Fruit fly (Drosophila melanogaster) whole organism, embryonic: ENCODE measurements around the gene CG5181.

ENCODE experiments used
- Ada2b ChIP-seq: fragments of 200-800 bp; sonication (Bioruptor generic); IDR thresholded peaks from 2 replicates; pipeline ENCODE4 v1.3.6; 2022; ENCODE audit warnings: missing biosample characterization, missing genetic modification characterization
- Antp ChIP-seq: fragments of 200-800 bp; sonication (Bioruptor generic); optimal IDR thresholded peaks from 3 replicates; lab custom pipeline; 2016; ENCODE audit warnings: missing biosample characterization, missing genetic modification characterization
- CG10366 ChIP-seq: fragments of 200-800 bp; sonication (Bioruptor generic); IDR thresholded peaks from 2 replicates; pipeline ENCODE4 v1.3.6; 2022; ENCODE audit warnings: missing biosample characterization, missing genetic modification characterization
- CG12219 ChIP-seq: fragments of 200-800 bp; sonication (Bioruptor generic); optimal IDR thresholded peaks from 3 replicates; lab custom pipeline; 2018; ENCODE audit warnings: missing biosample characterization, mild to moderate bottlenecking, missing genetic modification characterization
- CG12659 ChIP-seq: fragments of 200-800 bp; sonication (Bioruptor generic); optimal IDR thresholded peaks from 3 replicates; lab custom pipeline; 2017; ENCODE audit warnings: mild to moderate bottlenecking, missing biosample characterization, missing genetic modification reagents, missing genetic modification characterization
- CG13296 ChIP-seq: fragments of 200-800 bp; sonication (Bioruptor generic); optimal IDR thresholded peaks from 3 replicates; lab custom pipeline; 2018; ENCODE audit warnings: missing biosample characterization, mild to moderate bottlenecking, missing genetic modification characterization
- CG15479 ChIP-seq: fragments of 200-800 bp; sonication (Bioruptor generic); optimal IDR thresholded peaks from 3 replicates; lab custom pipeline; 2019; ENCODE audit warnings: missing biosample characterization, mild to moderate bottlenecking, missing genetic modification characterization, moderate library complexity
- CG17328 ChIP-seq: fragments of 200-800 bp; sonication (Bioruptor generic); IDR thresholded peaks from 2 replicates; pipeline ENCODE4 v1.3.6; 2022; ENCODE audit warnings: missing biosample characterization, missing genetic modification characterization
- CG17829 ChIP-seq: fragments of 200-800 bp; optimal IDR thresholded peaks from 2 replicates; lab custom pipeline; 2019; ENCODE audit warnings: missing biosample characterization, mild to moderate bottlenecking, missing genetic modification characterization, moderate library complexity
- CG31224 ChIP-seq: fragments of 200-800 bp; sonication (Bioruptor generic); IDR thresholded peaks from 2 replicates; pipeline ENCODE4 v1.3.6; 2022; ENCODE audit warnings: missing biosample characterization, missing genetic modification characterization
- CG4360 ChIP-seq: fragments of 200-800 bp; sonication (Bioruptor generic); IDR thresholded peaks from 2 replicates; pipeline ENCODE4 v1.3.6; 2022; ENCODE audit warnings: missing biosample characterization, missing genetic modification characterization
- CG6272 ChIP-seq: fragments of 200-800 bp; sonication (Bioruptor generic); IDR thresholded peaks from 2 replicates; pipeline ENCODE4 v1.3.6; 2022; ENCODE audit warnings: missing biosample characterization, missing genetic modification characterization
- CG6813 ChIP-seq: fragments of 200-800 bp; sonication (Bioruptor generic); optimal IDR thresholded peaks from 2 replicates; lab custom pipeline; 2017; ENCODE audit warnings: missing biosample characterization, missing genetic modification characterization, mild to moderate bottlenecking, moderate library complexity, missing genetic modification reagents
- CG8944 ChIP-seq: fragments of 200-800 bp; sonication (Bioruptor generic); optimal IDR thresholded peaks from 3 replicates; lab custom pipeline; 2016; ENCODE audit warnings: missing biosample characterization, missing genetic modification characterization
- Chrac-16 ChIP-seq: fragments of 200-800 bp; sonication (Bioruptor generic); optimal IDR thresholded peaks from 3 replicates; lab custom pipeline; 2016; ENCODE audit warnings: missing biosample characterization, missing genetic modification characterization
- Dek ChIP-seq: fragments of 200-800 bp; sonication (Bioruptor generic); optimal IDR thresholded peaks from 3 replicates; lab custom pipeline; 2019; ENCODE audit warnings: missing biosample characterization, mild to moderate bottlenecking, missing genetic modification characterization, moderate library complexity
- H2.0 ChIP-seq: fragments of 200-800 bp; sonication (Bioruptor generic); IDR thresholded peaks from 2 replicates; pipeline ENCODE4 v1.3.6; 2022; ENCODE audit warnings: missing biosample characterization, missing genetic modification characterization
- Hr3 ChIP-seq: fragments of 200-800 bp; sonication (Bioruptor generic); optimal IDR thresholded peaks from 3 replicates; lab custom pipeline; 2016; ENCODE audit warnings: missing biosample characterization, missing genetic modification characterization
- Hr39 ChIP-seq: fragments of >200 bp; optimal IDR thresholded peaks from 2 replicates; lab custom pipeline; 2017
- MTF-1 ChIP-seq: fragments of 200-800 bp; sonication (Bioruptor generic); optimal IDR thresholded peaks from 2 replicates; lab custom pipeline; 2018; ENCODE audit warnings: missing biosample characterization, mild to moderate bottlenecking, missing genetic modification characterization, borderline replicate concordance
- Mrtf ChIP-seq: fragments of 200-800 bp; sonication (Bioruptor generic); IDR thresholded peaks from 3 replicates; pipeline ENCODE4 v1.3.6; 2022; ENCODE audit warnings: missing biosample characterization, missing genetic modification characterization
- Pdp1 ChIP-seq, 2 experiments: fragments of 200-800 bp; sonication (Bioruptor generic); optimal IDR thresholded peaks; 3 replicates each; lab custom pipeline; 2016; ENCODE audit warnings: missing biosample characterization in 2 of 2, missing genetic modification characterization in 2 of 2, mild to moderate bottlenecking in 1 of 2, moderate library complexity in 1 of 2
- Sox100B ChIP-seq: fragments of 200-800 bp; sonication (Bioruptor generic); optimal IDR thresholded peaks from 3 replicates; lab custom pipeline; 2018; ENCODE audit warnings: missing biosample characterization, mild to moderate bottlenecking, missing genetic modification characterization
- Trl ChIP-seq, 3 experiments: fragments of >200 bp in 2 of 3; fragments of 200-800 bp in 1 of 3; sonication (Bioruptor generic) in 1 of 3; optimal IDR thresholded peaks; 2 replicates in 1 of 3; 3 replicates in 2 of 3; lab custom pipeline; 2016 to 2017; ENCODE audit warnings: missing biosample characterization in 1 of 3, missing genetic modification characterization in 1 of 3
- Xbp1 ChIP-seq: fragments of 200-800 bp; sonication (Bioruptor generic); optimal IDR thresholded peaks from 3 replicates; lab custom pipeline; 2016; ENCODE audit warnings: missing biosample characterization, mild to moderate bottlenecking, missing genetic modification characterization
- ap ChIP-seq: fragments of 200-800 bp; sonication (Bioruptor generic); IDR thresholded peaks from 2 replicates; pipeline ENCODE4 v1.3.6; 2022; ENCODE audit warnings: missing biosample characterization, missing genetic modification characterization
- ase ChIP-seq: fragments of 200-800 bp; sonication (Bioruptor generic); IDR thresholded peaks from 3 replicates; pipeline ENCODE4 v1.3.6; 2022; ENCODE audit warnings: missing biosample characterization, missing genetic modification characterization
- az2 ChIP-seq: fragments of 200-800 bp; sonication (Bioruptor generic); optimal IDR thresholded peaks from 3 replicates; lab custom pipeline; 2016; ENCODE audit warnings: missing biosample characterization, missing genetic modification characterization
- bab2 ChIP-seq: fragments of 200-800 bp; sonication (Bioruptor generic); optimal IDR thresholded peaks from 2 replicates; lab custom pipeline; 2016; ENCODE audit warnings: missing biosample characterization, missing genetic modification characterization
- cato ChIP-seq: fragments of 200-800 bp; sonication (Bioruptor generic); optimal IDR thresholded peaks from 2 replicates; lab custom pipeline; 2016; ENCODE audit warnings: missing biosample characterization, missing genetic modification characterization, borderline replicate concordance
- dmrt99B ChIP-seq: fragments of 200-800 bp; sonication (Bioruptor generic); optimal IDR thresholded peaks from 2 replicates; lab custom pipeline; 2018; ENCODE audit warnings: missing biosample characterization, mild to moderate bottlenecking, missing genetic modification characterization, moderate library complexity
- dysf ChIP-seq: fragments of 200-800 bp; sonication (Bioruptor generic); IDR thresholded peaks from 3 replicates; pipeline ENCODE4 v1.3.6; 2022; ENCODE audit warnings: missing biosample characterization, missing genetic modification characterization
- lmd ChIP-seq: fragments of 200-800 bp; sonication (Bioruptor generic); IDR thresholded peaks from 2 replicates; pipeline ENCODE4 v1.3.6; 2022; ENCODE audit warnings: missing biosample characterization, missing genetic modification characterization
- lov ChIP-seq, 2 experiments: fragments of 200-800 bp in 1 of 2; fragments of >200 bp in 1 of 2; sonication (Bioruptor generic) in 1 of 2; IDR thresholded peaks in 1 of 2; optimal IDR thresholded peaks in 1 of 2; 2 replicates in 1 of 2; 3 replicates in 1 of 2; pipeline versions ENCODE4 v1.3.6 to Lab custom; 2017 to 2022; ENCODE audit warnings: missing biosample characterization in 1 of 2, missing genetic modification characterization in 1 of 2
- onecut ChIP-seq: fragments of 200-800 bp; sonication (Bioruptor generic); IDR thresholded peaks from 2 replicates; pipeline ENCODE4 v1.3.6; 2022; ENCODE audit warnings: missing biosample characterization, missing genetic modification characterization
- phol ChIP-seq: fragments of 200-800 bp; sonication (Bioruptor generic); optimal IDR thresholded peaks from 3 replicates; lab custom pipeline; 2018; ENCODE audit warnings: missing biosample characterization, mild to moderate bottlenecking, missing genetic modification characterization, moderate library complexity
- pnt ChIP-seq: fragments of 200-800 bp; sonication (Bioruptor generic); optimal IDR thresholded peaks from 3 replicates; lab custom pipeline; 2016; ENCODE audit warnings: missing biosample characterization, missing genetic modification characterization
- prd ChIP-seq, 3 experiments: fragments of >200 bp in 2 of 3; fragments of 200-800 bp in 1 of 3; sonication (Bioruptor generic) in 1 of 3; optimal IDR thresholded peaks in 2 of 3; IDR thresholded peaks in 1 of 3; 2 replicates in 2 of 3; 3 replicates in 1 of 3; pipeline versions ENCODE4 v1.3.6 to Lab custom; 2017 to 2022; ENCODE audit warnings: missing biosample characterization in 1 of 3, missing genetic modification characterization in 1 of 3
- ranshi ChIP-seq: fragments of 200-800 bp; sonication (Bioruptor generic); IDR thresholded peaks from 2 replicates; pipeline ENCODE4 v1.3.6; 2022; ENCODE audit warnings: missing biosample characterization, missing genetic modification characterization
- sens-2 ChIP-seq: fragments of 200-800 bp; sonication (Bioruptor generic); IDR thresholded peaks from 2 replicates; pipeline ENCODE4 v1.3.6; 2022; ENCODE audit warnings: missing biosample characterization, missing genetic modification characterization
- sim ChIP-seq: fragments of 200-800 bp; sonication (Bioruptor generic); IDR thresholded peaks from 2 replicates; pipeline ENCODE4 v1.3.6; 2022; ENCODE audit warnings: missing biosample characterization, missing genetic modification characterization
- sima ChIP-seq: fragments of 200-800 bp; sonication (Bioruptor generic); optimal IDR thresholded peaks from 2 replicates; lab custom pipeline; 2016; ENCODE audit warnings: missing biosample characterization, missing genetic modification characterization
- slbo ChIP-seq: fragments of 200-800 bp; sonication (Bioruptor generic); IDR thresholded peaks from 2 replicates; pipeline ENCODE4 v1.3.6; 2022; ENCODE audit warnings: missing biosample characterization, missing genetic modification characterization
- sob ChIP-seq: fragments of 200-800 bp; sonication (Bioruptor generic); IDR thresholded peaks from 2 replicates; pipeline ENCODE4 v1.3.6; 2022; ENCODE audit warnings: missing biosample characterization, missing genetic modification characterization
- ssp ChIP-seq: fragments of 200-800 bp; sonication (Bioruptor generic); IDR thresholded peaks from 2 replicates; pipeline ENCODE4 v1.3.6; 2022; ENCODE audit warnings: missing biosample characterization, missing genetic modification characterization
- stc ChIP-seq: fragments of 200-800 bp; sonication (Bioruptor generic); IDR thresholded peaks from 2 replicates; pipeline ENCODE4 v1.3.6; 2022; ENCODE audit warnings: missing biosample characterization, missing genetic modification characterization
- tin ChIP-seq: fragments of 200-800 bp; sonication (Bioruptor generic); optimal IDR thresholded peaks from 3 replicates; lab custom pipeline; 2016; ENCODE audit warnings: missing biosample characterization, missing genetic modification characterization
- ttk ChIP-seq: fragments of 200-800 bp; sonication (Bioruptor generic); IDR thresholded peaks from 2 replicates; pipeline ENCODE4 v2.1.2; 2022; ENCODE audit warnings: missing biosample characterization, missing genetic modification characterization
- unpg ChIP-seq: fragments of 200-800 bp; sonication (Bioruptor generic); optimal IDR thresholded peaks from 3 replicates; lab custom pipeline; 2018; ENCODE audit warnings: missing biosample characterization, mild to moderate bottlenecking, missing genetic modification characterization, moderate library complexity
- vvl ChIP-seq: fragments of 200-800 bp; sonication (Bioruptor generic); IDR thresholded peaks from 2 replicates; pipeline ENCODE4 v1.3.6; 2022; ENCODE audit warnings: missing biosample characterization, missing genetic modification characterization

The CG5181 gene

DNA sequence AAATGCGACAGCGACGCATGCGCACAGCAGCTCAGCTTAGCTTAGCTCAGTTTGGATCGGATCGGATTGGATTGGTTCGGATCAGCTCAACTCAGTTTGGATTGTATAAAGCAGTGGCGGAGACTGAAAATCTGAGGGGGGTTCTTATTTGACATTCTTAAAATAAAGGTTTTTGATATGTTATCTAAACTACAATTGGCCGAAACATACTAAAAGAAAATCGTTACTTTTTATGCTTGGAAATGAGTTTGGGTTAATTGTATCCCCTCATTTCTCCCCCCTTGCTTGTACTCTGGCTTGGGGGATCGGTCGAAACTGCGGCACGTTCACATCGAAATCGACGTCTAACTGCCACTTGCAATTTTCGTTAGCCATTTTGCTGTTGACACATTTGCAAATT is 33.5 kb downstream of the CG5181 start (continued):
- TF ChIP-seq Hr3 (GFP tag; lab: Kevin White, UChicago): no peak
- TF ChIP-seq dysf: peak; percentile 55; the same call in 2 of the 3 replicates
- peak; percentile 27 for TF ChIP-seq Antp (GFP tag; lab: Kevin White, UChicago)
- TF ChIP-seq cato (GFP tag; lab: Kevin White, UChicago): peak; percentile 14
- TF ChIP-seq unpg: no peak
- peak; percentile 25 for TF ChIP-seq Xbp1 (GFP tag; lab: Kevin White, UChicago)
- 0 out of 2 replicates have a peak, but pooled peaks have one; percentile 15 for TF ChIP-seq onecut (GFP tag; lab: Robert Waterston, UW)
- TF ChIP-seq az2 (GFP tag; lab: Kevin White, UChicago): peak; percentile 2
- TF ChIP-seq CG4360 (GFP tag; lab: Robert Waterston, UW): no peak
- TF ChIP-seq ase (GFP tag; lab: Robert Waterston, UW): peak; percentile 59; the same call in 2 of the 3 replicates
- no peak for TF ChIP-seq Trl (optimal IDR thresholded peaks at IDR 0.05; lab: Kevin White, UChicago)
- peak; percentile 5 for TF ChIP-seq Trl (GFP tag; optimal IDR thresholded peaks at IDR 0.05; lab: Kevin White, UChicago)
- TF ChIP-seq sens-2: peak; percentile 19; the same call in 1 of the 2 replicates
- peak in 1 of 2 experiments; percentile 14 for TF ChIP-seq Pdp1 (GFP tag; optimal IDR thresholded peaks at IDR 0.05; lab: Kevin White, UChicago)
- peak; percentile 6 for TF ChIP-seq tin (GFP tag; lab: Kevin White, UChicago)
- peak; percentile 8 for TF ChIP-seq CG17829
- peak; percentile 35 for TF ChIP-seq slbo (GFP tag; lab: Robert Waterston, UW)
- TF ChIP-seq pnt: peak; percentile 32
- TF ChIP-seq CG17328 (GFP tag; lab: Robert Waterston, UW): peak; percentile 51
- TF ChIP-seq prd (optimal IDR thresholded peaks at IDR 0.05; lab: Kevin White, UChicago): no peak
- TF ChIP-seq prd (GFP tag; IDR thresholded peaks at IDR 0.05; lab: Robert Waterston, UW): peak; percentile 57; the same call in 2 of the 3 replicates
- TF ChIP-seq CG13296 (GFP tag; lab: Kevin White, UChicago): no peak
- TF ChIP-seq CG10366 (GFP tag; lab: Robert Waterston, UW): peak; percentile 54
- peak; percentile 46; the same call in 1 of the 2 replicates for TF ChIP-seq ranshi (GFP tag; lab: Robert Waterston, UW)
- peak; percentile 55 for TF ChIP-seq ap (GFP tag; lab: Robert Waterston, UW)
- peak; percentile 45; the same call in 1 of the 2 replicates for TF ChIP-seq stc (GFP tag; lab: Robert Waterston, UW)
- TF ChIP-seq ttk (GFP tag; lab: Robert Waterston, UW): peak; percentile 47; the same call in 1 of the 2 replicates
- TF ChIP-seq Mrtf (GFP tag; lab: Robert Waterston, UW): no peak
- TF ChIP-seq CG12219 (GFP tag; lab: Kevin White, UChicago): peak; percentile 27
- TF ChIP-seq MTF-1: no peak
- TF ChIP-seq CG6272 (GFP tag; lab: Robert Waterston, UW): peak; percentile 17; the same call in 1 of the 2 replicates
- TF ChIP-seq Dek (tag; lab: Kevin White, UChicago): no peak
- peak; percentile 82 for TF ChIP-seq vvl
- 0 out of 2 replicates have a peak, but pooled peaks have one; percentile 16 for TF ChIP-seq ssp
- no peak for TF ChIP-seq CG15479
- peak; percentile 37 for TF ChIP-seq phol (tag; lab: Kevin White, UChicago)
- TF ChIP-seq CG8944 (GFP tag; lab: Kevin White, UChicago): peak; percentile 15
- TF ChIP-seq dmrt99B (tag; lab: Kevin White, UChicago): peak; percentile 70
- TF ChIP-seq CG6813 (GFP tag; lab: Kevin White, UChicago): no peak
- peak; percentile 7 for TF ChIP-seq Chrac-16 (GFP tag; lab: Kevin White, UChicago)
- TF ChIP-seq bab2 (GFP tag; lab: Kevin White, UChicago): peak; percentile 4
- no peak for TF ChIP-seq Ada2b
- TF ChIP-seq sob (GFP tag; lab: Robert Waterston, UW): peak; percentile 43; the same call in 1 of the 2 replicates
- no peak for TF ChIP-seq CG31224
- TF ChIP-seq Sox100B (GFP tag; lab: Kevin White, UChicago): peak; percentile 18
- peak; percentile 49 for TF ChIP-seq lmd (GFP tag; lab: Robert Waterston, UW)
- TF ChIP-seq Hr39 (lab: Kevin White, UChicago): no peak
- TF ChIP-seq H2.0: peak; percentile 58
- no peak for TF ChIP-seq sima
- no peak for TF ChIP-seq CG12659
- TF ChIP-seq lov (optimal IDR thresholded peaks at IDR 0.05; lab: Kevin White, UChicago): no peak
- 0 out of 3 replicates have a peak, but pooled peaks have one; percentile 58 for TF ChIP-seq lov (GFP tag; IDR thresholded peaks at IDR 0.05; lab: Robert Waterston, UW)
- TF ChIP-seq sim (GFP tag; lab: Robert Waterston, UW): no peak
